Worm (Caenorhabditis elegans) whole organism, mixed stage, embryonic: ENCODE measurements around the gene R12C12.10.

Experiments
- lin-13 ChIP-seq: fragments of 150-350 bp; optimal IDR thresholded peaks from 2 replicates; lab custom pipeline; 2014; ENCODE audit warnings: missing biosample characterization, missing genetic modification characterization
- mab-5 ChIP-seq: fragments of 150-350 bp; optimal IDR thresholded peaks from 2 replicates; lab custom pipeline; 2014; ENCODE audit warnings: missing biosample characterization, missing genetic modification characterization
- mep-1 ChIP-seq: fragments of 150-350 bp; optimal IDR thresholded peaks from 2 replicates; lab custom pipeline; 2017; ENCODE audit warnings: missing biosample characterization, missing genetic modification reagents, missing genetic modification characterization, inconsistent platforms

DNA sequence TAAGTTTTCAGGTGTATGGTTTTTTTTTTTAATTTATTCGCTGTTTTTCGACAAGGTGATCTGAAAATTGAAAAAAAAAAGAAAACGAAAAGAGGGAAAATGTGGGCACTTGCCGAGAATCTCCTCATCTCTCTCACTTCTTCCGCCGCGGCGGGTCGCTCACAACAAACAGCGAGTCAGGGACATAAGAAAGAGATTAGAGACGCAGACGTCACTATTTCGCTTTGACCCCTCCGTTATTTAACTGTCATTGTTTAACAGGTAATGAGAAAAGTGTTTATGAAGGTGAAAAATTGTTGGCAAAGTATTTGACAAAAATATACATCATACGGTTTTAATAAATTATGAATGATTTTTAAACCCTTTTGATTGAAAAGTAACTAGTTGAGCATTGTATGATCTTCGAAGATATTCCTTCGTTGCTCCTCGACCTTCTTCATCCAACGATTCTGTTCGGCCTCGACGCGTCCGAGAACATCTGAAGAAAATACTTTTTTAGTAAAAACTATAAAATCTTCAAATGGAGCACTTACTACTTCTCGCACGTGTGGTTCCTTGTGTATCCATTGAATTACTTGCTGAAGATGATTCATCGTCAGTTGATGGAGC, 3.1 kb upstream of the R12C12.10 start:
- TF ChIP-seq mab-5 (no peak), lin-13 (tag; lab: Kevin White, UChicago) (no peak), mep-1 (tag; lab: Kevin White, UChicago) (no peak)
